Fruit fly (Drosophila melanogaster): Measurements from ENCODE around the gene ImpE2.
A peak's percentile ranks its signal among the peaks of the same experiment; 100 is the strongest.

Gene ImpE2

DNA sequence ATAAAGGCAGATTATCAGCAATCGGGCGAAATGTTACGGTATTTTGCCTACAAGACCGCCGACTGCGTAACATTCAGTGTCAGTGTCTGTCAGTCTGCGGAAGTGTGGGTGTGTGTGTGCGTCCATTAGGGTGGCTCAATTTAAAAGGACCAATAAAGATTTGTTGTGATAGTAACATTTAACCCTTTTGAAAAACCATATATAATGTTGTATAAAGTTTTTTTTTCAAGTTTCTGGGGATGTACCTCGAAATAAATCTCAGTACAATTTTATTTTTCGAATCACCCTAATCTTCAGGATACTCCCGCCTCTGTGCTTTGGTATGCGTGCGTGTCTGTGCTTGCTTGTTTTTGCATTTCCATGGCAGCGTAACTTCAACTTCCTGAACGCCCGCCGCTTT lies 39.7 kb downstream of the ImpE2 start (continued):
- 0 out of 2 replicates have a peak, but pooled peaks have one; percentile 41 for TF ChIP-seq CG11085 (GFP tag; IDR thresholded peaks at IDR 0.05)
- peak; percentile 85 for TF ChIP-seq CG6854 (GFP tag; optimal IDR thresholded peaks at IDR 0.05)
- peak; percentile 66 for TF ChIP-seq Nf-YC (tag; optimal IDR thresholded peaks at IDR 0.05)
- TF ChIP-seq abd-A (tag; optimal IDR thresholded peaks at IDR 0.05) = peak; percentile 35
- 0 out of 2 replicates have a peak, but pooled peaks have one; percentile 47 for TF ChIP-seq Awh (GFP tag; IDR thresholded peaks at IDR 0.05)
- TF ChIP-seq CG31365 (tag; optimal IDR thresholded peaks at IDR 0.05) = peak; percentile 65
- TF ChIP-seq sug (tag; optimal IDR thresholded peaks at IDR 0.05) = peak; percentile 73
- no peak for TF ChIP-seq shn (GFP tag; optimal IDR thresholded peaks at IDR 0.05)
- TF ChIP-seq dmrt99B (tag; optimal IDR thresholded peaks at IDR 0.05) = peak; percentile 76
- TF ChIP-seq CG14050 (GFP tag; IDR thresholded peaks at IDR 0.05) = peak; percentile 57; the same call in 2 of the 3 replicates
- TF ChIP-seq nmo (GFP tag; optimal IDR thresholded peaks at IDR 0.05) = peak; percentile 32
- TF ChIP-seq CG12104 (GFP tag; optimal IDR thresholded peaks at IDR 0.05) = peak; percentile 21
- TF ChIP-seq hbn (GFP tag; IDR thresholded peaks at IDR 0.05; ENCODE audit: partially characterized antibody) = no peak
- TF ChIP-seq NFAT (GFP tag; IDR thresholded peaks at IDR 0.05) = peak; percentile 62
- TF ChIP-seq Hmr (GFP tag; optimal IDR thresholded peaks at IDR 0.05) = peak; percentile 94
- no peak for TF ChIP-seq CG7987 (GFP tag; optimal IDR thresholded peaks at IDR 0.05)
- peak; percentile 53; the same call in 1 of the 2 replicates for TF ChIP-seq ap (GFP tag; IDR thresholded peaks at IDR 0.05)
- peak; percentile 42 for TF ChIP-seq D19B (GFP tag; optimal IDR thresholded peaks at IDR 0.05)
- peak; percentile 65 for TF ChIP-seq CG12659 (GFP tag; optimal IDR thresholded peaks at IDR 0.05)
- no peak for TF ChIP-seq CG14667 (GFP tag; IDR thresholded peaks at IDR 0.05)
- TF ChIP-seq CG9437 (GFP tag; optimal IDR thresholded peaks at IDR 0.05) = peak; percentile 33
- TF ChIP-seq Optix (GFP tag; IDR thresholded peaks at IDR 0.05) = peak; percentile 47; the same call in 1 of the 3 replicates
- TF ChIP-seq BEAF-32 (GFP tag; optimal IDR thresholded peaks at IDR 0.05) = no peak
- peak; percentile 9 for TF ChIP-seq Ssrp (tag; optimal IDR thresholded peaks at IDR 0.05)
- no peak for TF ChIP-seq CG10565 (GFP tag; optimal IDR thresholded peaks at IDR 0.05)
- TF ChIP-seq Sry-δ (GFP tag; optimal IDR thresholded peaks at IDR 0.05) = no peak
- TF ChIP-seq E2f2 (GFP tag; IDR thresholded peaks at IDR 0.05) = peak; percentile 45; the same call in 1 of the 2 replicates
- peak; percentile 19 for TF ChIP-seq tio (GFP tag; optimal IDR thresholded peaks at IDR 0.05)
- peak; percentile 71 for TF ChIP-seq CHES-1-like (GFP tag; optimal IDR thresholded peaks at IDR 0.05)
- no peak; the same call in 1 of the 2 replicates for TF ChIP-seq ham (GFP tag; IDR thresholded peaks at IDR 0.05)
- TF ChIP-seq lbe (GFP tag; optimal IDR thresholded peaks at IDR 0.05) = no peak
- TF ChIP-seq CG8765 (GFP tag; IDR thresholded peaks at IDR 0.05) = peak; percentile 48; the same call in 1 of the 2 replicates
- no peak for TF ChIP-seq unc-4 (GFP tag; IDR thresholded peaks at IDR 0.05; ENCODE audit: partially characterized antibody)
- TF ChIP-seq fd102C (GFP tag; optimal IDR thresholded peaks at IDR 0.05) = no peak
- TF ChIP-seq jumu (GFP tag; optimal IDR thresholded peaks at IDR 0.05) = peak; percentile 1
- peak; percentile 35 for TF ChIP-seq p53 (GFP tag; optimal IDR thresholded peaks at IDR 0.05)
- TF ChIP-seq org-1 (GFP tag; optimal IDR thresholded peaks at IDR 0.05) = peak; percentile 75
- no peak for TF ChIP-seq CG9876 (GFP tag; optimal IDR thresholded peaks at IDR 0.05)
- TF ChIP-seq CG18764 (GFP tag; optimal IDR thresholded peaks at IDR 0.05) = no peak
- peak; percentile 77 for TF ChIP-seq slbo (GFP tag; IDR thresholded peaks at IDR 0.05)
- no peak for TF ChIP-seq z (GFP tag; IDR thresholded peaks at IDR 0.05)
- peak; percentile 43 for TF ChIP-seq HLH54F (GFP tag; optimal IDR thresholded peaks at IDR 0.05)
- peak; percentile 55 for TF ChIP-seq sd (tag; optimal IDR thresholded peaks at IDR 0.05)
- TF ChIP-seq Antp (GFP tag; optimal IDR thresholded peaks at IDR 0.05) = peak; percentile 58
- no peak for TF ChIP-seq CG7963 (GFP tag; IDR thresholded peaks at IDR 0.05; ENCODE audit: partially characterized antibody)
- peak; percentile 39; the same call in 1 of the 2 replicates for TF ChIP-seq sisA (GFP tag; IDR thresholded peaks at IDR 0.05)
- peak; percentile 55; the same call in 1 of the 2 replicates for TF ChIP-seq CG14441 (GFP tag; IDR thresholded peaks at IDR 0.05)
- TF ChIP-seq Elba2 (GFP tag; optimal IDR thresholded peaks at IDR 0.05) = no peak
- TF ChIP-seq CG4854 (GFP tag; optimal IDR thresholded peaks at IDR 0.05) = peak; percentile 29
- TF ChIP-seq CG14965 (GFP tag; optimal IDR thresholded peaks at IDR 0.05; ENCODE audit: borderline replicate concordance) = peak; percentile 19
- peak; percentile 61 for TF ChIP-seq gro (GFP tag; optimal IDR thresholded peaks at IDR 0.05)

All from whole organism, embryonic.